Worm (Caenorhabditis elegans) whole organism, L1 larva: ENCODE results near the gene T26G10.3.

Source experiments
- ama-1 ChIP-seq: fragments of 150-350 bp; optimal IDR thresholded peaks from 2 replicates; lab custom pipeline; 2014
- egl-27 ChIP-seq, 2 experiments: fragments of 150-350 bp in 1 of 2; sonication (generic microtip); optimal IDR thresholded peaks; 3 replicates each; lab custom pipeline; 2017 to 2018; ENCODE audit warnings: missing biosample characterization in 2 of 2, missing genetic modification characterization in 2 of 2, missing genetic modification reagents in 2 of 2
- jun-1 ChIP-seq: fragments of 150-350 bp; optimal IDR thresholded peaks from 2 replicates; lab custom pipeline; 2014; ENCODE audit warnings: missing biosample characterization, missing genetic modification reagents, missing genetic modification characterization
- mdl-1 ChIP-seq, 2 experiments: fragments of 150-350 bp; optimal IDR thresholded peaks; 2 replicates each; lab custom pipeline; 2014 to 2017; ENCODE audit warnings: missing biosample characterization in 2 of 2, missing genetic modification characterization in 2 of 2, inconsistent platforms in 1 of 2
- mef-2 ChIP-seq: fragments of 150-350 bp; optimal IDR thresholded peaks from 2 replicates; lab custom pipeline; 2014; ENCODE audit warnings: missing biosample characterization, missing genetic modification characterization
- nhr-28 ChIP-seq: fragments of 150-350 bp; optimal IDR thresholded peaks from 2 replicates; lab custom pipeline; 2014; ENCODE audit warnings: missing biosample characterization, missing genetic modification characterization
- nhr-77 ChIP-seq: fragments of 150-350 bp; optimal IDR thresholded peaks from 2 replicates; lab custom pipeline; 2014; ENCODE audit warnings: missing biosample characterization, missing genetic modification characterization
- nhr-84 ChIP-seq: sonication (generic microtip); optimal IDR thresholded peaks from 2 replicates; lab custom pipeline; 2017; ENCODE audit warnings: missing biosample characterization, missing genetic modification characterization
- skn-1 ChIP-seq: fragments of 150-350 bp; optimal IDR thresholded peaks from 2 replicates; lab custom pipeline; 2014; ENCODE audit warnings: missing biosample characterization, missing genetic modification characterization
- snpc-4 ChIP-seq: fragments of 150-350 bp; optimal IDR thresholded peaks from 2 replicates; lab custom pipeline; 2014; ENCODE audit warnings: missing biosample characterization, missing genetic modification characterization
- unc-30 ChIP-seq: sonication (generic microtip); optimal IDR thresholded peaks from 2 replicates; lab custom pipeline; 2017; ENCODE audit warnings: missing biosample characterization, missing genetic modification characterization
- ztf-11 ChIP-seq, 2 experiments: sonication (generic microtip); optimal IDR thresholded peaks; 2 replicates each; lab custom pipeline; 2016 to 2017; ENCODE audit warnings: missing genetic modification characterization in 2 of 2, missing biosample characterization in 1 of 2, missing compliant biosample characterization in 1 of 2

DNA sequence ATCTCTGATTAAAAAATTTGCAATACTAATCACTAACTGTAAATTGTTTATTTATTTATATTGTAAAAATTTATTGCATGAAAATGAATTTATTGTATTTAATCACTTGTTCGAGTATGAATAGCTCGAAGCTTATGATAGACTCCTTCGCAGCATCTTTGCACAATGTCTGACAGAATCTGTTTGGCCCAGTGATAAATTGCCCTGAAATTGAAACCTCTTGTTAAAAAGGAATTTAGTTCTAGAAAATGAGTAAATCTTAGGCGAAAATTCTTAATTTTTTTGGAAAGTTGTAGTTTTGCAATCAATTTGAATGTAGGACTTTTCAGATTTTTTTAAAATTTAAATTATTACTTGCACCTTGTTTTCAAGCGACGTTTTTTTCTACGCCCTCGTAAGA is 21.8 kb upstream of the T26G10.3 start:
- TF ChIP-seq mdl-1 (tag; optimal IDR thresholded peaks at IDR 0.05; lab: Kevin White, UChicago) = no peak
- TF ChIP-seq nhr-84 (tag; lab: Kevin White, UChicago) = no peak
- no peak for TF ChIP-seq snpc-4 (tag; lab: Kevin White, UChicago)
- no peak for TF ChIP-seq nhr-77 (tag; lab: Kevin White, UChicago)
- TF ChIP-seq ama-1 (lab: Kevin White, UChicago) = no peak
- no peak for TF ChIP-seq skn-1
- TF ChIP-seq nhr-28 (tag; lab: Kevin White, UChicago) = no peak
- TF ChIP-seq jun-1 (tag; lab: Kevin White, UChicago) = no peak
- no peak for TF ChIP-seq mef-2 (tag; lab: Kevin White, UChicago)
- no peak for TF ChIP-seq egl-27 (tag; optimal IDR thresholded peaks at IDR 0.05; lab: Kevin White, UChicago)
- no peak for TF ChIP-seq unc-30
- TF ChIP-seq ztf-11 (tag; optimal IDR thresholded peaks at IDR 0.05; lab: Kevin White, UChicago) = no peak
